Fruit fly (Drosophila melanogaster) whole organism, wandering third instar larva: ENCODE measurements around the gene Osi6.

Experiments
- CG32264 ChIP-seq: fragments of 200-800 bp; sonication (Bioruptor generic); optimal IDR thresholded peaks from 2 replicates; lab custom pipeline; 2016; ENCODE audit warnings: missing biosample characterization, missing genetic modification characterization
- Dfd ChIP-seq: fragments of >200 bp; optimal IDR thresholded peaks from 2 replicates; lab custom pipeline; 2017; ENCODE audit warnings: missing biosample characterization, missing genetic modification characterization
- GATAd ChIP-seq: sonication (Bioruptor generic); optimal IDR thresholded peaks from 2 replicates; lab custom pipeline; 2016; ENCODE audit warnings: missing biosample characterization, missing genetic modification characterization
- HLH106 ChIP-seq: fragments of 200-800 bp; optimal IDR thresholded peaks from 3 replicates; lab custom pipeline; 2019; ENCODE audit warnings: missing biosample characterization, mild to moderate bottlenecking, missing genetic modification characterization, moderate library complexity
- Hnf4 ChIP-seq: fragments of 200-800 bp; sonication (Bioruptor generic); optimal IDR thresholded peaks from 2 replicates; lab custom pipeline; 2016; ENCODE audit warnings: missing biosample characterization, mild to moderate bottlenecking, missing genetic modification characterization
- Hr78 ChIP-seq: fragments of >200 bp; optimal IDR thresholded peaks from 2 replicates; lab custom pipeline; 2017; ENCODE audit warnings: missing biosample characterization, missing genetic modification characterization
- Hr83 ChIP-seq: fragments of 200-300 bp; sonication (Bioruptor generic); optimal IDR thresholded peaks from 2 replicates; lab custom pipeline; 2016; ENCODE audit warnings: missing biosample characterization, mild to moderate bottlenecking, missing genetic modification characterization, moderate library complexity; ENCODE audit not compliant: poor library complexity, severe bottlenecking
- Jra ChIP-seq: sonication (Bioruptor generic); optimal IDR thresholded peaks from 2 replicates; lab custom pipeline; 2016; ENCODE audit warnings: missing biosample characterization, missing genetic modification characterization
- Mio ChIP-seq: sonication (Bioruptor generic); optimal IDR thresholded peaks from 2 replicates; lab custom pipeline; 2016; ENCODE audit warnings: missing biosample characterization, missing genetic modification characterization
- Myc ChIP-seq: fragments of >200 bp; optimal IDR thresholded peaks from 2 replicates; lab custom pipeline; 2017
- OdsH ChIP-seq: fragments of 200-800 bp; sonication (Bioruptor generic); optimal IDR thresholded peaks from 2 replicates; lab custom pipeline; 2016; ENCODE audit warnings: missing biosample characterization, mild to moderate bottlenecking, missing genetic modification characterization
- Rel ChIP-seq, 2 experiments: fragments of 200-800 bp; sonication (Bioruptor generic) in 1 of 2; optimal IDR thresholded peaks; 2 replicates in 1 of 2; 3 replicates in 1 of 2; lab custom pipeline; 2016 to 2019; ENCODE audit warnings: mild to moderate bottlenecking in 2 of 2, missing biosample characterization in 2 of 2, missing genetic modification characterization in 2 of 2, moderate library complexity in 1 of 2
- br ChIP-seq: fragments of 200-800 bp; sonication (Bioruptor generic); optimal IDR thresholded peaks from 2 replicates; lab custom pipeline; 2016; ENCODE audit warnings: missing biosample characterization, missing genetic modification characterization
- brk ChIP-seq: fragments of 200-800 bp; sonication (Bioruptor generic); optimal IDR thresholded peaks from 2 replicates; lab custom pipeline; 2016; ENCODE audit warnings: missing biosample characterization, mild to moderate bottlenecking, missing genetic modification characterization
- dl ChIP-seq, 2 experiments: fragments of 175-275, 200-275 bp in 1 of 2; fragments of 200-275 bp in 1 of 2; sonication (Bioruptor generic); optimal IDR thresholded peaks; lab custom pipeline; 2018; ENCODE audit warnings: mild to moderate bottlenecking in 2 of 2, missing biosample characterization in 2 of 2, missing genetic modification characterization in 2 of 2, moderate library complexity in 2 of 2; ENCODE audit not compliant: partially characterized antibody in 2 of 2, insufficient read depth in 1 of 2
- dmrt93B ChIP-seq: fragments of 200-800 bp; sonication (Bioruptor generic); optimal IDR thresholded peaks from 2 replicates; lab custom pipeline; 2018; ENCODE audit warnings: missing biosample characterization, mild to moderate bottlenecking, missing genetic modification characterization
- dsf ChIP-seq: sonication (Bioruptor generic); optimal IDR thresholded peaks from 2 replicates; lab custom pipeline; 2016; ENCODE audit warnings: missing biosample characterization, missing genetic modification characterization, borderline replicate concordance
- ey ChIP-seq: fragments of 200-800 bp; sonication (Bioruptor generic); optimal IDR thresholded peaks from 2 replicates; lab custom pipeline; 2016; ENCODE audit warnings: missing biosample characterization, missing genetic modification characterization
- foxo ChIP-seq, 2 experiments: fragments of 200-800 bp; sonication (Bioruptor generic); optimal IDR thresholded peaks; 2 replicates in 1 of 2; 3 replicates in 1 of 2; lab custom pipeline; 2016 to 2017; ENCODE audit warnings: missing biosample characterization in 2 of 2, missing genetic modification characterization in 2 of 2
- fru ChIP-seq: fragments of 200-800 bp; sonication (Bioruptor generic); optimal IDR thresholded peaks from 3 replicates; lab custom pipeline; 2016; ENCODE audit warnings: missing biosample characterization, mild to moderate bottlenecking, missing genetic modification characterization
- h ChIP-seq: fragments of 200-800 bp; sonication (Bioruptor generic); optimal IDR thresholded peaks from 3 replicates; lab custom pipeline; 2016; ENCODE audit warnings: missing biosample characterization, mild to moderate bottlenecking, missing genetic modification characterization
- jim ChIP-seq: fragments of 175-275, 200-325 bp; sonication (Bioruptor generic); optimal IDR thresholded peaks from 2 replicates; lab custom pipeline; 2016; ENCODE audit warnings: missing biosample characterization, mild to moderate bottlenecking, missing genetic modification characterization
- lola ChIP-seq: fragments of >200 bp; optimal IDR thresholded peaks from 2 replicates; lab custom pipeline; 2017; ENCODE audit warnings: missing biosample characterization, missing genetic modification characterization
- psq ChIP-seq: fragments of 200-800 bp; sonication (Bioruptor generic); optimal IDR thresholded peaks from 3 replicates; lab custom pipeline; 2017; ENCODE audit warnings: missing biosample characterization, mild to moderate bottlenecking, missing genetic modification characterization, moderate library complexity
- rgr ChIP-seq: fragments of 200-800 bp; sonication (Bioruptor generic); optimal IDR thresholded peaks from 3 replicates; lab custom pipeline; 2016; ENCODE audit warnings: missing biosample characterization, mild to moderate bottlenecking, missing genetic modification characterization
- sage ChIP-seq: fragments of 200-800 bp; sonication (Bioruptor generic); optimal IDR thresholded peaks from 2 replicates; lab custom pipeline; 2016; ENCODE audit warnings: missing biosample characterization, mild to moderate bottlenecking, missing genetic modification characterization
- sv ChIP-seq: fragments of 200-800 bp; sonication (Bioruptor generic); optimal IDR thresholded peaks from 3 replicates; lab custom pipeline; 2016; ENCODE audit warnings: missing biosample characterization, missing genetic modification characterization
- tai ChIP-seq: sonication (Bioruptor generic); optimal IDR thresholded peaks from 2 replicates; lab custom pipeline; 2016; ENCODE audit warnings: missing biosample characterization, missing genetic modification characterization
- usp ChIP-seq: fragments of >200 bp; optimal IDR thresholded peaks from 2 replicates; lab custom pipeline; 2017; ENCODE audit warnings: missing biosample characterization, missing genetic modification characterization
- woc ChIP-seq: sonication (Bioruptor generic); optimal IDR thresholded peaks from 2 replicates; lab custom pipeline; 2016; ENCODE audit warnings: missing biosample characterization, mild to moderate bottlenecking, missing genetic modification characterization

Osi6 gene

dm6 chr3R:6254438-6254837 lies 19.9 kb downstream of the Osi6 start:
- TF ChIP-seq Hnf4 (GFP tag; lab: Kevin White, UChicago) = no peak
- peak; percentile 38 for TF ChIP-seq Myc (lab: Kevin White, UChicago)
- TF ChIP-seq Hr78 (GFP tag; lab: Kevin White, UChicago) = no peak
- no peak for TF ChIP-seq woc (GFP tag; lab: Kevin White, UChicago)
- no peak for TF ChIP-seq tai (GFP tag; lab: Kevin White, UChicago)
- TF ChIP-seq, all 38 proteins: peak for 1

- no peak for TF ChIP-seq Myc (lab: Kevin White, UChicago)
- no peak for TF ChIP-seq Hr78 (GFP tag; lab: Kevin White, UChicago)
- TF ChIP-seq sage (GFP tag; lab: Kevin White, UChicago) = no peak
- TF ChIP-seq brk (GFP tag; lab: Kevin White, UChicago) = no peak
- no peak for TF ChIP-seq foxo (GFP tag; optimal IDR thresholded peaks at IDR 0.05; lab: Kevin White, UChicago)
- no peak for TF ChIP-seq Mio (GFP tag; lab: Kevin White, UChicago)
- no peak for TF ChIP-seq GATAd
- TF ChIP-seq OdsH (GFP tag; lab: Kevin White, UChicago) = no peak
- no peak for TF ChIP-seq sv (GFP tag; lab: Kevin White, UChicago)
- TF ChIP-seq ey (GFP tag; lab: Kevin White, UChicago) = no peak
- TF ChIP-seq Hr83 = no peak
These were observed 20.4 kb downstream of the Osi6 start, which contains the start of gene Osi8 for dm6 chr3R:6254875-6255274. Osi8 (plus strand) TSS chr3R:6255175.

- TF ChIP-seq Hnf4 (GFP tag; lab: Kevin White, UChicago) (no peak), Jra (GFP tag; lab: Kevin White, UChicago) (no peak), br (GFP tag; lab: Kevin White, UChicago) (no peak), fru (GFP tag; lab: Kevin White, UChicago) (no peak), woc (GFP tag; lab: Kevin White, UChicago) (no peak), ey (GFP tag; lab: Kevin White, UChicago) (no peak), HLH106 (tag; lab: Kevin White, UChicago) (no peak), OdsH (GFP tag; lab: Kevin White, UChicago) (no peak), brk (GFP tag; lab: Kevin White, UChicago) (no peak), jim (GFP tag; lab: Kevin White, UChicago) (no peak), usp (GFP tag; lab: Kevin White, UChicago) (no peak), Rel (GFP tag; optimal IDR thresholded peaks at IDR 0.05; lab: Kevin White, UChicago) (no peak), Rel (tag; optimal IDR thresholded peaks at IDR 0.05; lab: Kevin White, UChicago) (no peak), Dfd (GFP tag; lab: Kevin White, UChicago) (no peak), Hr78 (GFP tag; lab: Kevin White, UChicago) (no peak), h (no peak), tai (GFP tag; lab: Kevin White, UChicago) (no peak), dmrt93B (GFP tag; lab: Kevin White, UChicago) (no peak)
These were observed 25.3 kb downstream of the Osi6 start, which contains the start of gene Osi9 for dm6 chr3R:6259837-6260236. Osi9 (plus strand) TSS chr3R:6260211.

- TF ChIP-seq CG32264 (GFP tag; lab: Kevin White, UChicago) (no peak), sv (GFP tag; lab: Kevin White, UChicago) (no peak)
These were observed 29.1 kb downstream of the Osi6 start, which contains the start of gene Osi10a for dm6 chr3R:6263658-6264057. Osi10a (plus strand) TSS chr3R:6263958.

dm6 chr3R:6265890-6266289 lies 31.4 kb downstream of the Osi6 start, which contains the start of gene Osi10b:
Osi10b (plus strand) TSS chr3R:6266190.
- TF ChIP-seq Mio (GFP tag; lab: Kevin White, UChicago) = no peak
- TF ChIP-seq GATAd = no peak
- TF ChIP-seq lola (GFP tag; lab: Kevin White, UChicago) = no peak
- no peak for TF ChIP-seq ey (GFP tag; lab: Kevin White, UChicago)
- TF ChIP-seq foxo (GFP tag; optimal IDR thresholded peaks at IDR 0.05; lab: Kevin White, UChicago) = no peak
- TF ChIP-seq br (GFP tag; lab: Kevin White, UChicago) = no peak
- TF ChIP-seq Myc (lab: Kevin White, UChicago) = no peak
- TF ChIP-seq rgr = no peak
- TF ChIP-seq Hnf4 (GFP tag; lab: Kevin White, UChicago) = no peak
- TF ChIP-seq dsf (GFP tag; lab: Kevin White, UChicago) = no peak
- TF ChIP-seq dl (GFP tag; optimal IDR thresholded peaks at IDR 0.05; lab: Kevin White, UChicago; ENCODE audit: insufficient read depth in 1 of 2, partially characterized antibody in 2 of 2) = no peak
- TF ChIP-seq Hr78 (GFP tag; lab: Kevin White, UChicago) = no peak
- TF ChIP-seq psq (GFP tag; lab: Kevin White, UChicago) = no peak
